Fruit fly (Drosophila melanogaster) whole organism, pupa: ENCODE results near the gene Trf2.

ENCODE experiments used
- CG10348 ChIP-seq: fragments of 200-800 bp; sonication (Bioruptor generic); IDR thresholded peaks from 2 replicates; pipeline ENCODE4 v1.3.6; 2022; ENCODE audit warnings: missing biosample characterization, missing genetic modification characterization
- CG12605 ChIP-seq: fragments of 200-800 bp; sonication (Bioruptor generic); IDR thresholded peaks from 2 replicates; pipeline ENCODE4 v1.3.6; 2022; ENCODE audit warnings: missing biosample characterization, missing genetic modification characterization
- CG13204 ChIP-seq: fragments of 200-800 bp; sonication (Bioruptor generic); optimal IDR thresholded peaks from 2 replicates; lab custom pipeline; 2018; ENCODE audit warnings: missing biosample characterization, mild to moderate bottlenecking, missing genetic modification characterization, moderate library complexity
- CG14655 ChIP-seq: fragments of 200-800 bp; sonication (Bioruptor generic); optimal IDR thresholded peaks from 3 replicates; lab custom pipeline; 2017; ENCODE audit warnings: mild to moderate bottlenecking, missing biosample characterization, missing genetic modification reagents, missing genetic modification characterization
- CG15710 ChIP-seq: fragments of 200-800 bp; sonication (Bioruptor generic); optimal IDR thresholded peaks from 2 replicates; lab custom pipeline; 2018; ENCODE audit warnings: missing biosample characterization, mild to moderate bottlenecking, missing genetic modification characterization, moderate library complexity
- CG17806 ChIP-seq: fragments of 200-800 bp; sonication (Bioruptor generic); optimal IDR thresholded peaks from 2 replicates; lab custom pipeline; 2018; ENCODE audit warnings: missing biosample characterization, mild to moderate bottlenecking, missing genetic modification characterization, moderate library complexity
- CG32121 ChIP-seq: fragments of 200-800 bp; sonication (Bioruptor generic); IDR thresholded peaks from 2 replicates; pipeline ENCODE4 v1.3.6; 2022; ENCODE audit warnings: missing biosample characterization, missing genetic modification characterization
- CG34367 ChIP-seq: fragments of 200-800 bp; sonication (Bioruptor generic); optimal IDR thresholded peaks from 2 replicates; lab custom pipeline; 2018; ENCODE audit warnings: missing biosample characterization, mild to moderate bottlenecking, missing genetic modification characterization
- CG4496 ChIP-seq: fragments of 200-800 bp; sonication (Bioruptor generic); IDR thresholded peaks from 3 replicates; pipeline ENCODE4 v1.3.6; 2022; ENCODE audit warnings: missing biosample characterization, missing genetic modification characterization
- CG8159 ChIP-seq: fragments of 200-800 bp; sonication (Bioruptor generic); optimal IDR thresholded peaks from 3 replicates; lab custom pipeline; 2018; ENCODE audit warnings: missing biosample characterization, mild to moderate bottlenecking, missing genetic modification characterization, moderate library complexity
- CG8301 ChIP-seq: fragments of 200-800 bp; sonication (Bioruptor generic); optimal IDR thresholded peaks from 2 replicates; lab custom pipeline; 2018; ENCODE audit warnings: missing biosample characterization, mild to moderate bottlenecking, missing genetic modification characterization
- CG9948 ChIP-seq: fragments of 200-800 bp; sonication (Bioruptor generic); optimal IDR thresholded peaks from 2 replicates; lab custom pipeline; 2018; ENCODE audit warnings: missing biosample characterization, mild to moderate bottlenecking, missing genetic modification characterization, moderate library complexity
- D1 ChIP-seq: fragments of 200-800 bp; sonication (Bioruptor generic); optimal IDR thresholded peaks from 2 replicates; lab custom pipeline; 2018; ENCODE audit warnings: missing biosample characterization, mild to moderate bottlenecking, missing genetic modification characterization, moderate library complexity
- EcR ChIP-seq: fragments of 200-800 bp; sonication (Bioruptor generic); optimal IDR thresholded peaks from 3 replicates; lab custom pipeline; 2019; ENCODE audit warnings: missing biosample characterization, missing genetic modification characterization, mild to moderate bottlenecking, moderate library complexity, missing genetic modification reagents
- Ets98B ChIP-seq: fragments of 200-800 bp; sonication (Bioruptor generic); IDR thresholded peaks from 2 replicates; pipeline ENCODE4 v1.3.6; 2022; ENCODE audit warnings: missing biosample characterization, missing genetic modification characterization
- Pif1A ChIP-seq: fragments of 200-800 bp; sonication (Bioruptor generic); optimal IDR thresholded peaks from 3 replicates; lab custom pipeline; 2016; ENCODE audit warnings: missing biosample characterization, missing genetic modification characterization
- Pif1B ChIP-seq: fragments of 200-800 bp; sonication (Bioruptor generic); optimal IDR thresholded peaks from 3 replicates; lab custom pipeline; 2016; ENCODE audit warnings: missing biosample characterization, missing genetic modification characterization
- Snoo ChIP-seq: fragments of 200-800 bp; sonication (Bioruptor generic); optimal IDR thresholded peaks from 3 replicates; lab custom pipeline; 2017; ENCODE audit warnings: missing biosample characterization, mild to moderate bottlenecking, missing genetic modification characterization, inconsistent platforms
- fd96Ca ChIP-seq: fragments of 200-800 bp; sonication (Bioruptor generic); IDR thresholded peaks from 3 replicates; pipeline ENCODE4 v1.3.6; 2022; ENCODE audit warnings: missing biosample characterization, missing genetic modification characterization
- gl ChIP-seq: fragments of 200-800 bp; sonication (Bioruptor generic); optimal IDR thresholded peaks from 2 replicates; lab custom pipeline; 2018; ENCODE audit warnings: missing biosample characterization, mild to moderate bottlenecking, missing genetic modification characterization
- rn ChIP-seq: fragments of 200-800 bp; sonication (Bioruptor generic); IDR thresholded peaks from 2 replicates; pipeline ENCODE4 v1.3.6; 2022; ENCODE audit warnings: missing biosample characterization, missing genetic modification characterization

Gene Trf2

dm6 chrX:8457532-8457931 is 48.5 kb downstream of the Trf2 start, which contains the start of gene CG32713:
TSS of gene CG32713 (minus strand) at chrX:8457632.
- TF ChIP-seq CG13204 (GFP tag; lab: Kevin White, UChicago): no peak
- no peak for TF ChIP-seq CG8159 (tag; lab: Kevin White, UChicago)
- TF ChIP-seq CG32121 (GFP tag; lab: Robert Waterston, UW): no peak
- TF ChIP-seq Pif1A (GFP tag; lab: Kevin White, UChicago): no peak
- no peak for TF ChIP-seq CG9948 (tag; lab: Kevin White, UChicago)
- TF ChIP-seq CG12605 (GFP tag; lab: Robert Waterston, UW): no peak
- no peak for TF ChIP-seq fd96Ca

dm6 chrX:8459452-8460040 is 50.5 kb downstream of the Trf2 start:
- peak; percentile 35 for TF ChIP-seq gl (tag; lab: Kevin White, UChicago)
- no peak for TF ChIP-seq fd96Ca
- no peak for TF ChIP-seq CG14655 (GFP tag; lab: Kevin White, UChicago)
- TF ChIP-seq CG8159 (tag; lab: Kevin White, UChicago): no peak
- no peak for TF ChIP-seq CG13204 (GFP tag; lab: Kevin White, UChicago)
- TF ChIP-seq rn (GFP tag; lab: Robert Waterston, UW): no peak

- TF ChIP-seq Pif1B (GFP tag; lab: Kevin White, UChicago) (no peak), CG9948 (tag; lab: Kevin White, UChicago) (no peak), CG10348 (no peak)
These were observed 51.2 kb downstream of the Trf2 start for dm6 chrX:8460232-8460631.

- TF ChIP-seq CG34367 (no peak), CG17806 (no peak), CG10348 (no peak), gl (tag; lab: Kevin White, UChicago) (no peak), Snoo (no peak), Pif1A (GFP tag; lab: Kevin White, UChicago) (no peak), CG12605 (GFP tag; lab: Robert Waterston, UW) (no peak)
- TF ChIP-seq, all 21 proteins: peak for 0
These were observed 51.6 kb downstream of the Trf2 start, which contains the start of gene CG15347 for dm6 chrX:8460686-8461085. TSS of gene CG15347 (minus strand) at chrX:8460898.

dm6 chrX:8461147-8461546 is 52.1 kb downstream of the Trf2 start, which contains the start of gene Es2:
TSS of gene Es2 (plus strand) at chrX:8461479.
- no peak for TF ChIP-seq CG8159 (tag; lab: Kevin White, UChicago)
- TF ChIP-seq D1: peak; percentile 1

- TF ChIP-seq CG9948 (tag; lab: Kevin White, UChicago) (peak; percentile 91), CG15710 (tag; lab: Kevin White, UChicago) (peak; percentile 94), CG10348 (no peak), D1 (peak; percentile 80), CG13204 (GFP tag; lab: Kevin White, UChicago) (peak; percentile 85), Pif1B (GFP tag; lab: Kevin White, UChicago) (peak; percentile 93), EcR (GFP tag; lab: Kevin White, UChicago) (peak; percentile 64), Snoo (peak; percentile 92), CG8159 (tag; lab: Kevin White, UChicago) (peak; percentile 95), CG34367 (peak; percentile 92), CG12605 (GFP tag; lab: Robert Waterston, UW) (peak; percentile 92), CG8301 (tag; lab: Kevin White, UChicago) (peak; percentile 91), Pif1A (GFP tag; lab: Kevin White, UChicago) (peak; percentile 93), gl (tag; lab: Kevin White, UChicago) (peak; percentile 83), CG17806 (peak; percentile 92), Ets98B (GFP tag; lab: Robert Waterston, UW) (peak; percentile 95), CG32121 (GFP tag; lab: Robert Waterston, UW) (peak; percentile 93), fd96Ca (peak; percentile 89), CG4496 (GFP tag; lab: Robert Waterston, UW) (peak; percentile 96), rn (GFP tag; lab: Robert Waterston, UW) (peak; percentile 72), CG14655 (GFP tag; lab: Kevin White, UChicago) (peak; percentile 91)
- TF ChIP-seq, all 21 proteins: peak for 20
These were observed 55.4 kb downstream of the Trf2 start, which contains the start of gene Sptr for dm6 chrX:8464378-8465036. TSS of gene Sptr (minus strand) at chrX:8464438.

dm6 chrX:8466729-8467215 is 57.7 kb downstream of the Trf2 start:
- TF ChIP-seq CG13204 (GFP tag; lab: Kevin White, UChicago) (no peak), CG9948 (tag; lab: Kevin White, UChicago) (no peak)
